Fruit fly (Drosophila melanogaster): ENCODE results near the gene Keap1.
A peak's percentile ranks its signal among the peaks of the same experiment; 100 is the strongest.

Gene Keap1

DNA sequence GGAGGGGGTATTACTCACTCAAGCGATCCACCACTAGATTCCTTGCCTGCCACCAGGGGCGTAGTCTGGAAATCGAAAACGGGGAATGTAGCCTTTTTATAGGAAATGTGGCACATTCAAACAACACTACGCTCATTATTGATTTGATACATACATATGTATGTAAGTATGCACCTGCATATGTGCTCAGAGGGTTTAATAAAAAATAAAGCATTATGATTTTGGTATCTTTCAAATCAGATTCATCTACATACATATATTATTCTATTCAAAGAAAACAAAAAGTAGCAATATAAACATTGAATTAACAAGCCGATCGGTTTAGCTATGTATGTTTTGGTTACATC lies 22.9 kb downstream of the Keap1 start (continued):
- TF ChIP-seq CG17568 (GFP tag; optimal IDR thresholded peaks at IDR 0.05) (no peak), gcm2 (GFP tag; optimal IDR thresholded peaks at IDR 0.05) (no peak), jumu (GFP tag; optimal IDR thresholded peaks at IDR 0.05) (no peak), CG6654 (GFP tag; optimal IDR thresholded peaks at IDR 0.05) (peak; percentile 22), Dll (GFP tag; IDR thresholded peaks at IDR 0.05; ENCODE audit: partially characterized antibody) (no peak), gsb (GFP tag; IDR thresholded peaks at IDR 0.05) (no peak), wek (GFP tag; optimal IDR thresholded peaks at IDR 0.05) (no peak), ERR (GFP tag; optimal IDR thresholded peaks at IDR 0.05) (no peak), CG8089 (GFP tag; optimal IDR thresholded peaks at IDR 0.05) (no peak), trem (tag; optimal IDR thresholded peaks at IDR 0.05) (peak; percentile 27), danr (GFP tag; IDR thresholded peaks at IDR 0.05) (no peak), HLH4C (GFP tag; IDR thresholded peaks at IDR 0.05; ENCODE audit: partially characterized antibody) (no peak), CG7357 (GFP tag; IDR thresholded peaks at IDR 0.05) (0 out of 3 replicates have a peak, but pooled peaks have one; percentile 27), CG18476 (GFP tag; optimal IDR thresholded peaks at IDR 0.05) (no peak), CG4730 (GFP tag; IDR thresholded peaks at IDR 0.05) (no peak), stwl (tag; optimal IDR thresholded peaks at IDR 0.05) (no peak), CG1602 (GFP tag; optimal IDR thresholded peaks at IDR 0.05) (no peak), jing (GFP tag; optimal IDR thresholded peaks at IDR 0.05) (no peak), bbx (GFP tag; IDR thresholded peaks at IDR 0.05; ENCODE audit: partially characterized antibody) (no peak), CG11398 (GFP tag; optimal IDR thresholded peaks at IDR 0.05) (no peak), CG17802 (tag; optimal IDR thresholded peaks at IDR 0.05) (no peak), CG11696 (GFP tag; IDR thresholded peaks at IDR 0.05) (no peak), ken (GFP tag; IDR thresholded peaks at IDR 0.05) (no peak), CG12744 (GFP tag; optimal IDR thresholded peaks at IDR 0.05) (no peak), unc-4 (GFP tag; IDR thresholded peaks at IDR 0.05; ENCODE audit: partially characterized antibody) (no peak), cg (GFP tag; optimal IDR thresholded peaks at IDR 0.05) (no peak), vnd (GFP tag; IDR thresholded peaks at IDR 0.05; ENCODE audit: partially characterized antibody) (no peak), Bteb2 (GFP tag; optimal IDR thresholded peaks at IDR 0.05) (no peak), CG3726 (GFP tag; IDR thresholded peaks at IDR 0.05) (no peak), Stat92E (GFP tag; optimal IDR thresholded peaks at IDR 0.05) (no peak), Drgx (GFP tag; IDR thresholded peaks at IDR 0.05) (no peak), B-H1 (GFP tag; IDR thresholded peaks at IDR 0.05) (no peak), CG16863 (GFP tag; optimal IDR thresholded peaks at IDR 0.05) (no peak), aop (GFP tag; IDR thresholded peaks at IDR 0.05) (no peak), dmrt11E (tag; optimal IDR thresholded peaks at IDR 0.05) (peak; percentile 10), Ada2b (GFP tag; IDR thresholded peaks at IDR 0.05) (peak; percentile 4; the same call in 1 of the 2 replicates), Gsc (GFP tag; IDR thresholded peaks at IDR 0.05) (no peak), sens (GFP tag) (peak; percentile 85), CG17912 (GFP tag; optimal IDR thresholded peaks at IDR 0.05) (no peak), salm (tag; optimal IDR thresholded peaks at IDR 0.05) (no peak), sens-2 (GFP tag; IDR thresholded peaks at IDR 0.05) (no peak), Sox100B (GFP tag; optimal IDR thresholded peaks at IDR 0.05) (peak; percentile 34), CG4282 (GFP tag; optimal IDR thresholded peaks at IDR 0.05) (no peak), CG7745 (tag; optimal IDR thresholded peaks at IDR 0.05) (no peak), gce (GFP tag; IDR thresholded peaks at IDR 0.05) (no peak), CG15073 (GFP tag; optimal IDR thresholded peaks at IDR 0.05) (no peak), kni (GFP tag; optimal IDR thresholded peaks at IDR 0.05) (no peak), CG16813 (GFP tag; IDR thresholded peaks at IDR 0.05; ENCODE audit: partially characterized antibody) (no peak), CG32532 (GFP tag; IDR thresholded peaks at IDR 0.05) (no peak), Mes4 (GFP tag; optimal IDR thresholded peaks at IDR 0.05) (no peak), dimm (GFP tag; IDR thresholded peaks at IDR 0.05) (no peak), Fer3 (tag; optimal IDR thresholded peaks at IDR 0.05) (peak; percentile 4)

Data from whole organism, embryonic.